Worm (Caenorhabditis elegans): Measurements from ENCODE around the gene ZK353.10.
"Not testable (repeated sequence)": the region's sequence is repeated elsewhere in the genome, so short reads cannot be mapped to it uniquely, and the experiment has no call there.

- not testable (repeated sequence) for TF ChIP-seq nfyb-1 (GFP tag; IDR thresholded peaks at IDR 0.05); Y79H2A.3 (GFP tag; conservative IDR thresholded peaks at IDR 0.05); snpc-4 (GFP tag; optimal IDR thresholded peaks at IDR 0.05); snpc-4 (tag; optimal IDR thresholded peaks at IDR 0.05); B0336.3 (GFP tag; IDR thresholded peaks at IDR 0.05)
- TF ChIP-seq madf-6 (GFP tag; IDR thresholded peaks at IDR 0.05) = peak; percentile 44
Observed at ce11 chrIII:8344283-8344682, 49.9 kb downstream of the ZK353.10 start, which contains the start of gene ZC262.7.

Data from whole organism, young adult.